Worm (Caenorhabditis elegans): ENCODE results near the gene C13F10.6.

DNA sequence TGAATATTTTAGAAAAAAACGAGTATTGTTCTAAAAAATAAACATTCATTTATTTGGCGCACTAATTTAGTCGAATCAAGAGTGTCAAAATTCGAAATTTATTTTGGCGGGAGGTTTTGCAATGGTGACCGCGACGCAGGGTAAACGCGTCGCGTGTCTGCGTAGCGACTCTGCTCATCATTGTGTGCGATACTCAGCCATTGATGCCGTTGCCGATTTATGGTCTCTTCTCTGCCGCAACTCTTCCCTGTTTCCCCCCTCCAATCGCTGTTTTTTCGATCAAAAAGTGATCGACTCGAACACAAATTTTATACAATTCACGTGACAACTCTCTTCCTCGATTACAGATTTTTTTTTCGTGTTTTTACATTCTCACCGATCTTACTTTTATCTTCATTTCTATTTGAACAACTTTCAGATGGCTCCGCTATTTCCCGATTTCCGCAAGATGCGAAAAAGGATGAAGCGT, 24.3 kb downstream of the C13F10.6 start, which contains the start of gene F09G2.2:
- peak; percentile 52 for TF ChIP-seq him-1 (tag; optimal IDR thresholded peaks at IDR 0.05)
- TF ChIP-seq W03F9.2 (tag; optimal IDR thresholded peaks at IDR 0.05), result peak; percentile 93

Measured in whole organism, L4/young adult.